Worm (Caenorhabditis elegans) whole organism, young adult: ENCODE data around the gene str-263.

Experiments used
- dox-1 ChIP-seq: fragments of 200-800 bp; sonication (Bioruptor generic); IDR thresholded peaks from 2 replicates; pipeline ENCODE4 v1.3.6; 2022; ENCODE audit warnings: missing genetic modification reagents, missing genetic modification characterization, missing compliant biosample characterization
- mxl-1 ChIP-seq: sonication (generic microtip); optimal IDR thresholded peaks from 2 replicates; lab custom pipeline; 2016; ENCODE audit warnings: missing genetic modification characterization, missing compliant biosample characterization

- TF ChIP-seq dox-1 (GFP tag; lab: Robert Waterston, UW) (no peak), mxl-1 (tag; lab: Kevin White, UChicago) (no peak)
Observed at ce11 chrV:15621518-15621917, 8.5 kb downstream of the str-263 start, which contains the start of gene C55A1.1.
